Worm (Caenorhabditis elegans) whole organism, L1 larva: ENCODE measurements around the gene T05H4.15.

ENCODE experiments used
- ama-1 ChIP-seq: fragments of 150-350 bp; optimal IDR thresholded peaks from 2 replicates; lab custom pipeline; 2014
- ceh-88 ChIP-seq: fragments of 200-800 bp; sonication (Bioruptor generic); IDR thresholded peaks from 2 replicates; pipeline ENCODE4 v1.3.6; 2022; ENCODE audit warnings: missing genetic modification characterization, missing compliant biosample characterization
- elt-3 ChIP-seq, 6 experiments: fragments of 150-350 bp in 1 of 6; sonication (generic microtip); optimal IDR thresholded peaks; 2 replicates each; lab custom pipeline; 2017 to 2018; ENCODE audit warnings: missing biosample characterization in 6 of 6, missing genetic modification characterization in 6 of 6, inconsistent platforms in 1 of 6
- fos-1 ChIP-seq: fragments of 150-350 bp; optimal IDR thresholded peaks from 2 replicates; lab custom pipeline; 2014; ENCODE audit warnings: missing biosample characterization, missing genetic modification characterization
- jun-1 ChIP-seq: fragments of 150-350 bp; optimal IDR thresholded peaks from 2 replicates; lab custom pipeline; 2014; ENCODE audit warnings: missing biosample characterization, missing genetic modification reagents, missing genetic modification characterization
- nhr-11 ChIP-seq: fragments of 150-350 bp; optimal IDR thresholded peaks from 2 replicates; lab custom pipeline; 2014; ENCODE audit warnings: missing biosample characterization, missing genetic modification characterization
- nhr-28 ChIP-seq: fragments of 150-350 bp; optimal IDR thresholded peaks from 2 replicates; lab custom pipeline; 2014; ENCODE audit warnings: missing biosample characterization, missing genetic modification characterization
- pqm-1 ChIP-seq: sonication (generic microtip); optimal IDR thresholded peaks from 3 replicates; lab custom pipeline; 2017; ENCODE audit warnings: missing biosample characterization, missing genetic modification characterization
- unc-62 ChIP-seq: fragments of 150-350 bp; optimal IDR thresholded peaks from 2 replicates; lab custom pipeline; 2014; ENCODE audit warnings: missing biosample characterization, missing genetic modification reagents, missing genetic modification characterization
- zip-4 ChIP-seq: fragments of 200-800 bp; sonication (Bioruptor generic); optimal IDR thresholded peaks from 2 replicates; lab custom pipeline; 2018; ENCODE audit warnings: mild to moderate bottlenecking, missing genetic modification characterization, moderate library complexity, missing compliant biosample characterization

DNA sequence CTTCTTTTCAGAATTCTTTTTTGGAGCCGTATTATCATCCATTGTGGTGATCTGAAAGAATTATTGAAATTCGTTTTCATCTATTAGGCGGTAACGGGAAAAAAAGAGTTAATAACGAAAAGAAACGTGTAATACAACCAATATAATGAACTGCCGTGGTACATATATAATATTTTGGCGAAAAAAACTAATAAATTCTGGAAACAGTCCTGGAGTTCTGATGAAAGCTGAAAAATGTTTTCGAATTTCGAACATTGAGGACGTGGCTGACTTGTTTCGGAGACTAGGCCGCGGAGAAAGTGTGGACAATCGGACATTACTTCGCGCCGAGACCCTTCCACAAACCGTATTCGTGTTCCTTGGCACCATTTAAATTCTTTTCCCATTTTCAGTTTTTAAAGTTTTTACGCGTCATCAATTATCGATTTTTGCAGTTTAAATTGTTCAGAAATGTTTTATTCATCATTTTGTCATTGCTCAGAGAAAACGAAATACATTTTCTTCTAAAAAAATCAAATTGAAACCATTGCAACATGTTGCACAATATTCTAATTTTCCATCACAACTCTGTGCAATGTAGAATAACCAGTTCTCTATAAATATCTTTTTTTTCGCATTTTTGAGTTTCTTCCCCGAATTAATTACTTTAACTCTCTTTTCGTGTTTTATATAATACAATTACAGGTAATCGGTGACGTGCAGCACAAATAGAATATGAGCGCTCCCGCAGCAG, 7.9 kb downstream of the T05H4.15 start, which contains the start of the genes gad-1 and erfa-1:
- TF ChIP-seq jun-1 (no peak), elt-3 (tag; optimal IDR thresholded peaks at IDR 0.05; lab: Kevin White, UChicago) (peak in 1 of 6 experiments; percentile 36), nhr-28 (tag; lab: Kevin White, UChicago) (no peak), zip-4 (GFP tag; lab: Kevin White, UChicago) (no peak), fos-1 (no peak), nhr-11 (tag; lab: Kevin White, UChicago) (no peak), ceh-88 (GFP tag; lab: Robert Waterston, UW) (no peak), pqm-1 (tag; lab: Kevin White, UChicago) (no peak), ama-1 (lab: Kevin White, UChicago) (no peak), unc-62 (GFP tag; lab: Kevin White, UChicago) (no peak)
